Worm (Caenorhabditis elegans) whole organism, young adult: ENCODE data around the gene T19D2.3.

Experiments used
- B0019.2 ChIP-seq: fragments of 200-800 bp; sonication (Bioruptor generic); conservative IDR thresholded peaks from 2 replicates; pipeline ENCODE4 v1.3.6; 2022; ENCODE audit warnings: missing genetic modification reagents, missing genetic modification characterization, missing compliant biosample characterization
- B0261.1 ChIP-seq: sonication (generic microtip); optimal IDR thresholded peaks from 2 replicates; lab custom pipeline; 2016; ENCODE audit warnings: mild to moderate bottlenecking, missing genetic modification characterization, moderate library complexity, missing compliant biosample characterization
- D2030.7 ChIP-seq: fragments of 200-800 bp; sonication (Bioruptor generic); IDR thresholded peaks from 2 replicates; pipeline ENCODE4 v1.3.6; 2022; ENCODE audit warnings: missing genetic modification reagents, missing genetic modification characterization, missing compliant biosample characterization
- F33H1.4 ChIP-seq: fragments of 200-800 bp; sonication (Bioruptor generic); IDR thresholded peaks from 2 replicates; pipeline ENCODE4 v1.3.6; 2022; ENCODE audit warnings: missing genetic modification reagents, missing genetic modification characterization, missing compliant biosample characterization
- F39B2.1 ChIP-seq: fragments of 200-800 bp; sonication (Bioruptor generic); IDR thresholded peaks from 2 replicates; pipeline ENCODE4 v1.3.6; 2022; ENCODE audit warnings: missing genetic modification reagents, missing genetic modification characterization, missing compliant biosample characterization
- F52B5.7 ChIP-seq: sonication (generic microtip); optimal IDR thresholded peaks from 2 replicates; lab custom pipeline; 2016; ENCODE audit warnings: mild to moderate bottlenecking, missing genetic modification characterization, missing compliant biosample characterization
- T26A5.8 ChIP-seq: sonication (generic microtip); optimal IDR thresholded peaks from 2 replicates; lab custom pipeline; 2016; ENCODE audit warnings: missing genetic modification characterization, missing compliant biosample characterization
- Y79H2A.3 ChIP-seq: fragments of 200-800 bp; sonication (Bioruptor generic); conservative IDR thresholded peaks from 2 replicates; pipeline ENCODE4 v1.3.6; 2022; ENCODE audit warnings: missing genetic modification reagents, missing genetic modification characterization, missing compliant biosample characterization
- ama-1 ChIP-seq, 3 experiments: fragments of 150-350 bp in 1 of 3; sonication (generic microtip) in 2 of 3; optimal IDR thresholded peaks; 2 replicates each; lab custom pipeline; 2014 to 2018; ENCODE audit warnings: missing biosample characterization in 2 of 3, missing genetic modification characterization in 2 of 3, missing genetic modification reagents in 2 of 3
- atf-7 ChIP-seq: sonication (generic microtip); optimal IDR thresholded peaks from 2 replicates; lab custom pipeline; 2017; ENCODE audit warnings: mild to moderate bottlenecking, missing genetic modification characterization, missing compliant biosample characterization
- bed-2 ChIP-seq: fragments of 200-800 bp; sonication (Bioruptor generic); IDR thresholded peaks from 2 replicates; pipeline ENCODE4 v1.3.6; 2022; ENCODE audit warnings: missing genetic modification reagents, missing genetic modification characterization, missing compliant biosample characterization
- ceh-100 ChIP-seq: fragments of 200-800 bp; sonication (Bioruptor generic); IDR thresholded peaks from 2 replicates; pipeline ENCODE4 v1.3.6; 2022; ENCODE audit warnings: missing genetic modification reagents, missing genetic modification characterization, missing compliant biosample characterization
- ceh-27 ChIP-seq: fragments of 200-800 bp; sonication (Bioruptor generic); optimal IDR thresholded peaks from 2 replicates; lab custom pipeline; 2018; ENCODE audit warnings: mild to moderate bottlenecking, missing genetic modification characterization, moderate library complexity, missing compliant biosample characterization
- die-1 ChIP-seq: sonication (generic microtip); optimal IDR thresholded peaks from 2 replicates; lab custom pipeline; 2016; ENCODE audit warnings: missing genotype, mild to moderate bottlenecking, missing genetic modification characterization, missing compliant biosample characterization
- dox-1 ChIP-seq: fragments of 200-800 bp; sonication (Bioruptor generic); IDR thresholded peaks from 2 replicates; pipeline ENCODE4 v1.3.6; 2022; ENCODE audit warnings: missing genetic modification reagents, missing genetic modification characterization, missing compliant biosample characterization
- dpff-1 ChIP-seq: sonication (generic microtip); optimal IDR thresholded peaks from 2 replicates; lab custom pipeline; 2017; ENCODE audit warnings: mild to moderate bottlenecking, missing genetic modification characterization, missing compliant biosample characterization
- efl-1 ChIP-seq: fragments of 150-350 bp; optimal IDR thresholded peaks from 2 replicates; lab custom pipeline; 2014; ENCODE audit warnings: missing biosample characterization, missing genetic modification reagents, missing genetic modification characterization
- egl-18 ChIP-seq: fragments of 200-800 bp; sonication (Bioruptor generic); IDR thresholded peaks from 2 replicates; pipeline ENCODE4 v1.3.6; 2022; ENCODE audit warnings: missing genetic modification reagents, missing genetic modification characterization, missing compliant biosample characterization
- egl-44 ChIP-seq: fragments of 200-800 bp; sonication (Bioruptor generic); IDR thresholded peaks from 2 replicates; pipeline ENCODE4 v1.3.6; 2022; ENCODE audit warnings: missing genetic modification reagents, missing genetic modification characterization, missing compliant biosample characterization
- egrh-3 ChIP-seq: fragments of 200-800 bp; sonication (Bioruptor generic); IDR thresholded peaks from 2 replicates; pipeline ENCODE4 v1.3.6; 2022; ENCODE audit warnings: missing genetic modification reagents, missing genetic modification characterization, missing compliant biosample characterization
- ekl-4 ChIP-seq: fragments of 200-800 bp; sonication (Bioruptor generic); IDR thresholded peaks from 2 replicates; pipeline ENCODE4 v1.3.6; 2022; ENCODE audit warnings: missing genetic modification reagents, missing genetic modification characterization, missing compliant biosample characterization
- gei-17 ChIP-seq: fragments of 200-800 bp; sonication (Bioruptor generic); optimal IDR thresholded peaks from 2 replicates; lab custom pipeline; 2018; ENCODE audit warnings: mild to moderate bottlenecking, missing genetic modification characterization, missing compliant biosample characterization
- him-1 ChIP-seq: sonication (generic microtip); optimal IDR thresholded peaks from 2 replicates; lab custom pipeline; 2016; ENCODE audit warnings: missing genotype, missing genetic modification reagents, missing genetic modification characterization, missing compliant biosample characterization
- hmg-20 ChIP-seq: fragments of 200-800 bp; sonication (Bioruptor generic); IDR thresholded peaks from 2 replicates; pipeline ENCODE4 v1.3.6; 2022; ENCODE audit warnings: missing genetic modification reagents, missing genetic modification characterization, missing compliant biosample characterization
- hsf-1 ChIP-seq: fragments of 200-800 bp; sonication (Bioruptor generic); IDR thresholded peaks from 2 replicates; pipeline ENCODE4 v1.3.6; 2022; ENCODE audit warnings: missing genetic modification reagents, missing genetic modification characterization, missing compliant biosample characterization
- let-607 ChIP-seq, 2 experiments: fragments of 200-800 bp in 1 of 2; sonication (Bioruptor generic) in 1 of 2; sonication (generic microtip) in 1 of 2; optimal IDR thresholded peaks; 2 replicates each; lab custom pipeline; 2016 to 2018; ENCODE audit warnings: mild to moderate bottlenecking in 2 of 2, missing compliant biosample characterization in 2 of 2, missing genetic modification characterization in 2 of 2, moderate library complexity in 2 of 2, missing genotype in 1 of 2
- lin-26 ChIP-seq: fragments of 200-800 bp; sonication (Bioruptor generic); IDR thresholded peaks from 2 replicates; pipeline ENCODE4 v1.3.6; 2022; ENCODE audit warnings: missing genetic modification reagents, missing genetic modification characterization, missing compliant biosample characterization
- madf-6 ChIP-seq: fragments of 200-800 bp; sonication (Bioruptor generic); IDR thresholded peaks from 2 replicates; pipeline ENCODE4 v1.3.6; 2022; ENCODE audit warnings: missing genetic modification reagents, missing genetic modification characterization, missing compliant biosample characterization
- mxl-1 ChIP-seq: sonication (generic microtip); optimal IDR thresholded peaks from 2 replicates; lab custom pipeline; 2016; ENCODE audit warnings: missing genetic modification characterization, missing compliant biosample characterization
- nfya-2 ChIP-seq: fragments of 200-800 bp; sonication (Bioruptor generic); IDR thresholded peaks from 2 replicates; pipeline ENCODE4 v1.3.6; 2022; ENCODE audit warnings: missing genetic modification reagents, missing genetic modification characterization, missing compliant biosample characterization
- nhr-179 ChIP-seq: sonication (generic microtip); optimal IDR thresholded peaks from 2 replicates; lab custom pipeline; 2016; ENCODE audit warnings: mild to moderate bottlenecking, missing genetic modification characterization, missing compliant biosample characterization
- nhr-80 ChIP-seq: sonication (generic microtip); optimal IDR thresholded peaks from 2 replicates; lab custom pipeline; 2016; ENCODE audit warnings: missing genetic modification characterization, missing compliant biosample characterization
- rcor-1 ChIP-seq: fragments of 200-800 bp; sonication (Bioruptor generic); IDR thresholded peaks from 2 replicates; pipeline ENCODE4 v1.3.6; 2022; ENCODE audit warnings: missing genetic modification reagents, missing genetic modification characterization, missing compliant biosample characterization
- rec-8 ChIP-seq, 2 experiments: sonication (generic microtip); optimal IDR thresholded peaks; 2 replicates each; lab custom pipeline; 2016; ENCODE audit warnings: mild to moderate bottlenecking in 2 of 2, missing genetic modification characterization in 2 of 2, missing genetic modification reagents in 2 of 2, missing genotype in 2 of 2, missing biosample characterization in 1 of 2, missing compliant biosample characterization in 1 of 2, moderate library complexity in 1 of 2
- rpc-1 ChIP-seq, 2 experiments: fragments of 150-350 bp in 1 of 2; sonication (generic microtip) in 1 of 2; optimal IDR thresholded peaks; 2 replicates each; lab custom pipeline; 2014 to 2018; ENCODE audit warnings: missing biosample characterization in 1 of 2, missing genetic modification characterization in 1 of 2, missing genetic modification reagents in 1 of 2, missing genotype in 1 of 2
- sdz-38 ChIP-seq: sonication (generic microtip); optimal IDR thresholded peaks from 2 replicates; lab custom pipeline; 2016; ENCODE audit warnings: missing genotype, missing genetic modification characterization, missing compliant biosample characterization
- sptf-2 ChIP-seq: fragments of 200-800 bp; sonication (Bioruptor generic); optimal IDR thresholded peaks from 2 replicates; lab custom pipeline; 2018; ENCODE audit warnings: mild to moderate bottlenecking, missing genetic modification characterization, missing compliant biosample characterization
- tbp1 ChIP-seq: fragments of 200-800 bp; sonication (Bioruptor generic); optimal IDR thresholded peaks from 2 replicates; lab custom pipeline; 2018; ENCODE audit warnings: mild to moderate bottlenecking, missing genetic modification characterization, missing compliant biosample characterization
- ztf-22 ChIP-seq: fragments of 200-800 bp; sonication (Bioruptor generic); optimal IDR thresholded peaks from 2 replicates; lab custom pipeline; 2018; ENCODE audit warnings: mild to moderate bottlenecking, missing genetic modification characterization, moderate library complexity, missing compliant biosample characterization

Gene T19D2.3

DNA sequence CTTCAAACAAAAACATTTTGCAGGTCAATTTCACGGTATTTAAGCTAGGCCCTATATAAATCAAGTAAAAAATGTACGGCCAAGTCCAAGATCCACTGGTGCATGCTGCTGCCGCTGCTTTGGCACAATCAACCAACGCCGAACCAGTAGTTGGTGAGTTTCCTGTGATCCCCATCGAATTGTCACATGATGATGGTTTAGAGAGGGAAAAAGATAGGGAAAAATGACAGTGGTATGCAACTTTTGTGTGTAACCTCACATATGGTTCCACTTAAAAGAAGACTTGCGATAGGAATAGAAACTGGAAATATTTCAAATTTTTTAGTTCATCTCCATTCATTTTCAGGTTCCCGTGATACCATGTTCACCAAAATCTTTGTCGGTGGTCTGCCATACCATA lies 34.5 kb upstream of the T19D2.3 start, which contains the start of gene sup-12:
Gene sup-12, plus strand, starts transcription at position 17 of the 400 bp plus-strand sequence.
- no peak for TF ChIP-seq hsf-1 (GFP tag; lab: Robert Waterston, UW)
- no peak for TF ChIP-seq Y79H2A.3 (GFP tag; lab: Robert Waterston, UW)
- TF ChIP-seq D2030.7 (GFP tag; lab: Robert Waterston, UW): no peak
- TF ChIP-seq nhr-80 (tag; lab: Kevin White, UChicago): no peak
- TF ChIP-seq egrh-3 (GFP tag; lab: Robert Waterston, UW): no peak
- TF ChIP-seq hmg-20: no peak
- no peak for TF ChIP-seq egl-44

DNA sequence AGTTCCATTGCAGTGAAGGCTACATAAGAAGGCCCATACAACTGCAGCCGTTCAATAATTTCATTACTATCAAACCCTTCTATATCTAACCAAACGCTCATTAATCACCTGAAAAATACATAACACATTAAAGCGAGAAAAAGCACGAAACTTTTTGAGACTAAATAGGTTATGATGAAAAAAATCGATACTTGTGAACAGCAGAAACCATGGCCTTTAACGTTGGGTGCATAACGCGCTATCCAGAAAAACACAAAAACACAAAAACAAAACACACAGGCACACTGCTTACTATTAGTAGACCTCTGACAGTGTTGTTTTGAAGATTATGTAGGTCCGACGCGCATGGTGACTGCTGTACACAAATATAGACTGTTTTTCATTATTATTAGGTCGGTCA lies 27.8 kb upstream of the T19D2.3 start, which contains the start of gene T22B2.5:
Gene T22B2.5, minus strand, starts transcription at position 101 of the 400 bp plus-strand sequence.
- TF ChIP-seq rec-8 (tag; optimal IDR thresholded peaks at IDR 0.05; lab: Kevin White, UChicago) (no peak), bed-2 (GFP tag; lab: Robert Waterston, UW) (no peak), ceh-100 (GFP tag; lab: Robert Waterston, UW) (no peak), rcor-1 (GFP tag; lab: Robert Waterston, UW) (no peak), sptf-2 (GFP tag; lab: Kevin White, UChicago) (no peak), nhr-179 (no peak), let-607 (tag; optimal IDR thresholded peaks at IDR 0.05; lab: Kevin White, UChicago) (no peak), nhr-80 (tag; lab: Kevin White, UChicago) (no peak), gei-17 (GFP tag; lab: Kevin White, UChicago) (no peak), ekl-4 (GFP tag; lab: Robert Waterston, UW) (no peak), F39B2.1 (GFP tag; lab: Robert Waterston, UW) (no peak), atf-7 (tag; lab: Kevin White, UChicago) (no peak), ama-1 (optimal IDR thresholded peaks at IDR 0.05; lab: Kevin White, UChicago) (no peak), ama-1 (GFP tag; optimal IDR thresholded peaks at IDR 0.05; lab: Kevin White, UChicago) (no peak), egl-44 (no peak)

DNA sequence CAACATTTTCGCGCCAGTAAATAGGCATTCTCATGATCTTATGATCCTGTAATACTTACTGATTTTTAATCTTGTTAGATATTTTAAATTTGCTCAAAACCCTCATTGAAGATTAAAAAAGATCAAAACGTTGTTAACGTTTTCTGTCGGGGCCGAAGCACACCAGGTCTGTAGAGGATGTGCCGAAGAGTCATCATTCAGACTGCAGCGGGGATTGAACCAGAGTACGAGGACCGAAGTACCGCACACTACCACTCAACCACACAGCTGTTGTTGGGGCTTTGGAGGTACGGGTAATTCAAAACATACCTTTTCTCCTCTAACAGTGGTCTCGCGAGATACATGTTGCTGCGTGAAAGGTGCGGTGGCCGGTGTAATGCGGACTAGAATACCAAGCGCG lies 24.8 kb upstream of the T19D2.3 start:
- TF ChIP-seq rpc-1 (optimal IDR thresholded peaks at IDR 0.05; lab: Kevin White, UChicago) (peak; percentile 50), rpc-1 (tag; optimal IDR thresholded peaks at IDR 0.05; lab: Kevin White, UChicago) (peak; percentile 78), madf-6 (GFP tag; lab: Robert Waterston, UW) (0 out of 2 replicates have a peak, but pooled peaks have one; percentile 28), D2030.7 (GFP tag; lab: Robert Waterston, UW) (0 out of 2 replicates have a peak, but pooled peaks have one; percentile 29), B0019.2 (GFP tag; lab: Robert Waterston, UW) (no peak), ceh-27 (GFP tag; lab: Kevin White, UChicago) (peak; percentile 26), F52B5.7 (tag; lab: Kevin White, UChicago) (peak; percentile 14), him-1 (tag; lab: Kevin White, UChicago) (peak; percentile 40), dpff-1 (no peak), tbp1 (GFP tag; lab: Kevin White, UChicago) (peak; percentile 74), die-1 (peak; percentile 16), F33H1.4 (GFP tag; lab: Robert Waterston, UW) (no peak), ztf-22 (GFP tag; lab: Kevin White, UChicago) (no peak), B0261.1 (tag; lab: Kevin White, UChicago) (peak; percentile 51)

DNA sequence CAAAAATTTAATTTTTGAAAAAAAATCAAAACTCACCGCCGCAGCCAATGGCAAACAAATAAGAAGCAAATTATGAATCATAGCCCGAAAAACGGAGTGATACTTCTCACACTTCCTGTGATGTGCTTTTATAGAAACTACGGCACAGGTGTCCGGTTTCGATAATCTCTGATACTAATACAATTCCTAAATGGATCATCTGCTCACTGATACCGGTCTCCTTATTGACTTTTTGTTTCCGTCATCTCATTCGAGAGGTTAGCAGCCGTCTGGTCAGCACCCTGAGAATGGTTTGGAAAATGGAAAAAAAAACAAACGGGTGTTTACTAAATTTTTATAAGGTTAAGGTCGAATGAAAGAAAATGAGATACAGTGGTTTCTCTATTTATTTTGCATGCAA lies 23.3 kb upstream of the T19D2.3 start, which contains the start of gene idpp-9:
Gene idpp-9, minus strand, starts transcription at position 101 of the 400 bp plus-strand sequence.
- TF ChIP-seq hmg-20 (no peak), efl-1 (GFP tag; lab: Kevin White, UChicago) (no peak), ceh-100 (GFP tag; lab: Robert Waterston, UW) (no peak), mxl-1 (tag; lab: Kevin White, UChicago) (no peak), egl-18 (GFP tag; lab: Robert Waterston, UW) (no peak), Y79H2A.3 (GFP tag; lab: Robert Waterston, UW) (no peak), lin-26 (GFP tag; lab: Robert Waterston, UW) (no peak), gei-17 (GFP tag; lab: Kevin White, UChicago) (no peak), sdz-38 (tag; lab: Kevin White, UChicago) (no peak), dox-1 (GFP tag; lab: Robert Waterston, UW) (no peak), dpff-1 (no peak), nfya-2 (no peak), die-1 (no peak), ama-1 (optimal IDR thresholded peaks at IDR 0.05; lab: Kevin White, UChicago) (no peak), ama-1 (GFP tag; optimal IDR thresholded peaks at IDR 0.05; lab: Kevin White, UChicago) (no peak), T26A5.8 (tag; lab: Kevin White, UChicago) (no peak)
